Fruit fly (Drosophila melanogaster) whole organism, embryonic: ENCODE results near the gene Mgstl.

Source experiments
- H15 ChIP-seq: fragments of 200-800 bp; sonication (Bioruptor generic); IDR thresholded peaks from 3 replicates; pipeline ENCODE4 v1.3.6; 2022; ENCODE audit warnings: missing biosample characterization, missing genetic modification characterization
- Hr78 ChIP-seq, 2 experiments: fragments of 200-800 bp in 1 of 2; fragments of >200 bp in 1 of 2; sonication (Bioruptor generic) in 1 of 2; optimal IDR thresholded peaks; 2 replicates each; lab custom pipeline; 2017 to 2019; ENCODE audit warnings: missing biosample characterization in 2 of 2, missing genetic modification characterization in 2 of 2, mild to moderate bottlenecking in 1 of 2, moderate library complexity in 1 of 2
- croc ChIP-seq: fragments of 200-800 bp; sonication (Bioruptor generic); conservative IDR thresholded peaks from 3 replicates; pipeline ENCODE4 v1.3.6; 2022; ENCODE audit warnings: missing biosample characterization, missing genetic modification characterization
- esg ChIP-seq: fragments of 200-800 bp; sonication (Bioruptor generic); conservative IDR thresholded peaks from 2 replicates; pipeline ENCODE4 v1.3.6; 2022; ENCODE audit warnings: missing biosample characterization, missing genetic modification characterization
- h ChIP-seq: fragments of >200 bp; optimal IDR thresholded peaks from 2 replicates; lab custom pipeline; 2017

DNA sequence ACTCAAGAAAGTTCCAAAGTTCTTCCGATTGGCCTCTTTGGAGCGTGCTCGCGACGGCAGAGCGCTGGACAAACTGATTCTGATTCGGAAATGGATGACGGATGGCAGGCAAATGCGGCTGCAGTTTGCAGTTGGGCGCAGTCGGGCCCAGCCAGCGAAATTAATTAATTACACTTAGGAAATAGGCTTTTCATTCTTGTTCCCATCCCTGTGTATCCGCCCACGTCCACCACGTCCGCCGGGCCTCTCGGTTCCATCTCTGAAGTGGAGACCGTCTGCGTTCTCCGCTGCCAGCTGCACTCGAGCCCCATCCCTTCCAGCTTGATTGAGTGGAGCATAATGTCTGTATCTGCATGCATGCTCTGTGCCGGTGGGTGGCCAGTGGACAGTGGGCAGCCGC lies 1.4 kb upstream of the Mgstl start, which contains the start of gene CG15449:
- TF ChIP-seq Hr78 (GFP tag; optimal IDR thresholded peaks at IDR 0.05; lab: Kevin White, UChicago) (no peak), esg (GFP tag; lab: Robert Waterston, UW) (no peak), h (no peak), H15 (GFP tag; lab: Robert Waterston, UW) (no peak), croc (no peak)
